Worm (Caenorhabditis elegans): Measurements from ENCODE around the gene abhd-3.2.

abhd-3.2 gene

DNA sequence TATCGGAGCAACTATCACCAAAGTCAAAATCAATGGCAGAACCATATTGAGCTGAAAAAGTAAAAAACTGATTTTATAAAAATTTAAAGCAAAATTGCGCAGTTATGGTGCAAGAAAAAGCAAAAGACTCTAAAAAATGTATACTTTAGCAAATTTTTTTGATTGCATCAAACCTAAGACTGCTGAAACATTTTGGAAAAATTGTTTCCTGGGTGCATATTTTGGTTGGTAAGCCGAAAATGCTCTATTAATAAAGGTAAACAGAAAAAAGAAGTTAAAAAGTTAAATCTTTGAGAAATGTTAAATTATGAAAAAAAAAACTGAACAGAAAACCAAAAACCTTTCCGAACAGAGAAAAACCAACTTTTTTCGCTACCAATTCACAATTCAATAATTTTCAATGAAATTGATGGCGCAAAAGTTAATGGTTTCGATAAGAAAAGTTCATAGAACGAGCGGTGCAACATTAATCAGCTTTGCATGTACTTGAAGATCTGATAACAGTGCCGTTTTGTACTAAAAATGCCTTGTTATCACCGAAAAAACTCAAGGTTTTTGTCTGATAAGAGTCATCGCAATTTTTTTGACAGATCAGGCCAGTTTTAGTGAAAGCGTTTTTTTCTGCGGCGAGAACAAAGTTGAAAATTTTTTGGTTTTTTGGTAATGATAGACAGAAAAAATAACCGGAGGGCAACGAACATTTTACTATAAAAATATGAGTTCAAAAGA lies at the start of gene abhd-3.2:
TSS of gene abhd-3.2 (minus strand) at position 51 of the 729 bp plus-strand sequence.
- TF ChIP-seq nhr-85 (tag) (peak; percentile 78), elt-2 (tag; optimal IDR thresholded peaks at IDR 0.05) (peak; percentile 99), efl-1 (optimal IDR thresholded peaks at IDR 0.05) (no peak), efl-1 (GFP tag; optimal IDR thresholded peaks at IDR 0.05 in 1 of 2) (peak in 1 of 2 experiments; percentile 66), mef-2 (tag; optimal IDR thresholded peaks at IDR 0.05) (no peak), lin-35 (GFP tag; optimal IDR thresholded peaks at IDR 0.05) (peak in 1 of 2 experiments; percentile 64), ceh-63 (GFP tag; optimal IDR thresholded peaks at IDR 0.05) (no peak), sox-4 (tag; optimal IDR thresholded peaks at IDR 0.05) (no peak), nhr-20 (tag; optimal IDR thresholded peaks at IDR 0.05) (peak; percentile 40), ceh-90 (tag; optimal IDR thresholded peaks at IDR 0.05) (no peak), nhr-11 (tag; optimal IDR thresholded peaks at IDR 0.05) (no peak), fos-1 (tag; optimal IDR thresholded peaks at IDR 0.05) (no peak), efl-3 (GFP tag; optimal IDR thresholded peaks at IDR 0.05) (no peak), nhr-90 (tag; optimal IDR thresholded peaks at IDR 0.05; ENCODE audit: poor library complexity) (peak; percentile 35), pqm-1 (tag; optimal IDR thresholded peaks at IDR 0.05) (peak; percentile 93), lin-14 (GFP tag; optimal IDR thresholded peaks at IDR 0.05) (peak; percentile 39), blmp-1 (tag; optimal IDR thresholded peaks at IDR 0.05) (peak; percentile 41), F16B12.6 (tag; optimal IDR thresholded peaks at IDR 0.05) (no peak), jun-1 (tag; optimal IDR thresholded peaks at IDR 0.05) (peak; percentile 63), snu-23 (GFP tag; optimal IDR thresholded peaks at IDR 0.05) (peak; percentile 35), mdl-1 (tag; optimal IDR thresholded peaks at IDR 0.05) (peak in 1 of 2 experiments; percentile 30), nhr-19 (GFP tag; conservative IDR thresholded peaks at IDR 0.05) (peak; percentile 52), nhr-71 (tag; optimal IDR thresholded peaks at IDR 0.05) (peak; percentile 37), elt-3 (tag; optimal IDR thresholded peaks at IDR 0.05) (peak in 5 of 6 experiments; percentile 27 to 86 (median 35)), tlp-1 (tag; optimal IDR thresholded peaks at IDR 0.05) (peak; percentile 64), C04F5.9 (tag; optimal IDR thresholded peaks at IDR 0.05) (no peak), Y116A8C.19 (tag; optimal IDR thresholded peaks at IDR 0.05; ENCODE audit: borderline replicate concordance) (no peak), lir-3 (tag; optimal IDR thresholded peaks at IDR 0.05; ENCODE audit: poor library complexity) (no peak), lsy-2 (tag; optimal IDR thresholded peaks at IDR 0.05) (peak in 1 of 2 experiments; percentile 20)

DNA sequence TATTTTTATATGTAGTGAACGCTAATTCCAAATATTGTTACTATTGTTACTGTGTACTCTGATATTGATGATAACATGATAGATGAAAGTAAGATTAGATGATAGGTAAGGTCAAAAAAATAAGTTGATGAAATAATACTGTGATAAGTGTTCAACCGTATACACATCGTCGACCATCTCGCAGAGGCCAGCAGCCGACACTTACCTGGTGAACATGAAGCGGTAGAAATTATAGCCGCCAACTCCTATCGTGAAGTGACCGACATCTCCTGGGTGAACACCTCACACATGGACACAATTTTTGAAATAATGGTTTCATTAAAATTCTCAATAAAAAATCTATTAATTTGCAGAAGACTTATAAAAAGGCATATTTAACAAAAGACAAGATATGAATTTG lies 49.6 kb upstream of the abhd-3.2 start:
- TF ChIP-seq zip-4 (GFP tag; optimal IDR thresholded peaks at IDR 0.05): no peak
- TF ChIP-seq ceh-82 (tag; optimal IDR thresholded peaks at IDR 0.05): no peak
- no peak for TF ChIP-seq egl-13 (tag; optimal IDR thresholded peaks at IDR 0.05)
- TF ChIP-seq sptf-1 (tag; optimal IDR thresholded peaks at IDR 0.05): no peak
- no peak for TF ChIP-seq zag-1 (tag; optimal IDR thresholded peaks at IDR 0.05)
- TF ChIP-seq lin-14 (GFP tag; optimal IDR thresholded peaks at IDR 0.05): no peak
- TF ChIP-seq unc-86 (tag; optimal IDR thresholded peaks at IDR 0.05): no peak
- no peak for TF ChIP-seq unc-130 (tag; optimal IDR thresholded peaks at IDR 0.05)
- no peak for TF ChIP-seq fkh-4 (tag; optimal IDR thresholded peaks at IDR 0.05; ENCODE audit: borderline replicate concordance)
- no peak for TF ChIP-seq nhr-84 (tag; optimal IDR thresholded peaks at IDR 0.05)
- TF ChIP-seq lsy-2 (tag; optimal IDR thresholded peaks at IDR 0.05): no peak
- TF ChIP-seq dpl-1 (GFP tag; optimal IDR thresholded peaks at IDR 0.05): no peak
- TF ChIP-seq xbp-1 (tag; optimal IDR thresholded peaks at IDR 0.05): no peak
- TF ChIP-seq vab-15 (tag; optimal IDR thresholded peaks at IDR 0.05): no peak
- TF ChIP-seq C04F5.9 (tag; optimal IDR thresholded peaks at IDR 0.05): no peak
